Worm (Caenorhabditis elegans) whole organism, early embryonic: ENCODE results near the gene C33D3.5.

Source experiments
- B0310.2 ChIP-seq: sonication (generic microtip); optimal IDR thresholded peaks from 2 replicates; lab custom pipeline; 2016; ENCODE audit warnings: mild to moderate bottlenecking, missing genetic modification characterization, missing compliant biosample characterization
- aly-1 ChIP-seq: sonication (generic microtip); optimal IDR thresholded peaks from 2 replicates; lab custom pipeline; 2016; ENCODE audit warnings: missing genetic modification characterization, missing compliant biosample characterization
- ama-1 ChIP-seq: fragments of 150-350 bp; optimal IDR thresholded peaks from 2 replicates; lab custom pipeline; 2014
- ceh-13 ChIP-seq: fragments of 200-800 bp; sonication (Bioruptor generic); optimal IDR thresholded peaks from 2 replicates; lab custom pipeline; 2018; ENCODE audit warnings: mild to moderate bottlenecking, missing genetic modification characterization, missing compliant biosample characterization
- ceh-36 ChIP-seq: sonication (generic microtip); optimal IDR thresholded peaks from 2 replicates; lab custom pipeline; 2016; ENCODE audit warnings: missing genetic modification characterization, inconsistent platforms, missing compliant biosample characterization
- ets-7 ChIP-seq: sonication (generic microtip); optimal IDR thresholded peaks from 2 replicates; lab custom pipeline; 2016; ENCODE audit warnings: missing genotype, missing genetic modification characterization, missing compliant biosample characterization
- flt-1 ChIP-seq: fragments of 200-800 bp; sonication (Bioruptor generic); IDR thresholded peaks from 2 replicates; pipeline ENCODE4 v1.3.6; 2022; ENCODE audit warnings: missing genetic modification characterization, missing compliant biosample characterization
- hmg-4 ChIP-seq: fragments of 200-800 bp; sonication (Bioruptor generic); optimal IDR thresholded peaks from 2 replicates; lab custom pipeline; 2018; ENCODE audit warnings: mild to moderate bottlenecking, missing genetic modification characterization, missing compliant biosample characterization
- scrt-1 ChIP-seq: fragments of 200-800 bp; sonication (Bioruptor generic); IDR thresholded peaks from 2 replicates; pipeline ENCODE4 v1.3.6; 2022; ENCODE audit warnings: missing genetic modification characterization, missing compliant biosample characterization
- sea-1 ChIP-seq: fragments of 200-800 bp; sonication (Bioruptor generic); conservative IDR thresholded peaks from 2 replicates; pipeline ENCODE4 v1.3.6; 2022; ENCODE audit warnings: missing genetic modification characterization, missing compliant biosample characterization
- tbx-11 ChIP-seq: fragments of 200-800 bp; sonication (Bioruptor generic); IDR thresholded peaks from 2 replicates; pipeline ENCODE4 v1.3.6; 2022; ENCODE audit warnings: missing genetic modification characterization, missing compliant biosample characterization
- tbx-37 ChIP-seq: fragments of 200-800 bp; sonication (Bioruptor generic); conservative IDR thresholded peaks from 2 replicates; pipeline ENCODE4 v1.3.6; 2022; ENCODE audit warnings: missing genetic modification reagents, missing genetic modification characterization, missing compliant biosample characterization
- tra-4 ChIP-seq: sonication (generic microtip); optimal IDR thresholded peaks from 2 replicates; lab custom pipeline; 2017; ENCODE audit warnings: missing genetic modification characterization, missing compliant biosample characterization

DNA sequence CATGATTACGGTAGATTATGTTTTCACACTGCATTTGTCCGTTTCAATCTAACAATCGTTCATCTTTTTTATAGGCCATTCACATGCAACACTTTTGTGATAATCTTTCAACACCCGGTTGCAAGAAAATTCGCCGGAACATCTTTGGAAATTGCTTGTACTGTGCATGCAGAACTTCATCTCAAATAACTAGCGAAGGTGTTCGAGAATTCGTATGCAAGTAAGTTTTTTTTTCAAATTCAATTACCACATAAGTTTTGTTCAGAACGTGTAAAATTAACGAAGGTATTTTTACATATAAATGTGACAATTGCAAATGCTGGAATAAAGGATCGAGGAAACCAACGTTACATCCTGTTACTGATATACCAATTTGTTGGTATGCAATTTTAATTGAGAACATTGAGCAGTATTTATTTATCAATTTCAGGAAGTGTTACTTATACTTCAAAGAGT lies 5.8 kb upstream of the C33D3.5 start, which contains the start of gene C33D3.3:
- TF ChIP-seq ceh-36 (tag; lab: Kevin White, UChicago) (no peak), tra-4 (tag; lab: Kevin White, UChicago) (no peak), ceh-13 (GFP tag; lab: Kevin White, UChicago) (no peak), ama-1 (lab: Kevin White, UChicago) (no peak), ets-7 (no peak), flt-1 (GFP tag; lab: Robert Waterston, UW) (no peak), aly-1 (tag; lab: Kevin White, UChicago) (no peak), B0310.2 (no peak), tbx-11 (GFP tag; lab: Robert Waterston, UW) (no peak), tbx-37 (GFP tag; lab: Robert Waterston, UW) (no peak), hmg-4 (GFP tag; lab: Kevin White, UChicago) (no peak), sea-1 (GFP tag; lab: Robert Waterston, UW) (no peak), scrt-1 (GFP tag; lab: Robert Waterston, UW) (no peak)
